Worm (Caenorhabditis elegans) whole organism, late embryonic: ENCODE results near the gene Y60A9.1.
A peak's percentile ranks its signal among the peaks of the same experiment; 100 is the strongest.

Experiments
- C38D4.7 ChIP-seq: fragments of 200-800 bp; sonication (Bioruptor generic); optimal IDR thresholded peaks from 2 replicates; lab custom pipeline; 2018; ENCODE audit warnings: mild to moderate bottlenecking, missing genetic modification characterization, moderate library complexity, missing compliant biosample characterization
- K02D7.2 ChIP-seq: sonication (generic microtip); optimal IDR thresholded peaks from 2 replicates; lab custom pipeline; 2017; ENCODE audit warnings: mild to moderate bottlenecking, missing genetic modification characterization, missing compliant biosample characterization
- T23F11.4 ChIP-seq: fragments of 200-800 bp; sonication (Bioruptor generic); optimal IDR thresholded peaks from 2 replicates; lab custom pipeline; 2018; ENCODE audit warnings: mild to moderate bottlenecking, missing genetic modification characterization, missing compliant biosample characterization
- ceh-14 ChIP-seq: sonication (generic microtip); optimal IDR thresholded peaks from 2 replicates; lab custom pipeline; 2016; ENCODE audit warnings: missing genotype, missing genetic modification characterization, missing compliant biosample characterization
- ceh-18 ChIP-seq: sonication (generic microtip); optimal IDR thresholded peaks from 2 replicates; lab custom pipeline; 2016; ENCODE audit warnings: missing genetic modification characterization, missing compliant biosample characterization
- ceh-2 ChIP-seq: sonication (generic microtip); optimal IDR thresholded peaks from 2 replicates; lab custom pipeline; 2016; ENCODE audit warnings: missing genotype, missing genetic modification characterization, missing compliant biosample characterization
- ceh-22 ChIP-seq: sonication (generic microtip); optimal IDR thresholded peaks from 2 replicates; lab custom pipeline; 2017; ENCODE audit warnings: missing biosample characterization, missing genetic modification characterization
- ceh-34 ChIP-seq: sonication (generic microtip); optimal IDR thresholded peaks from 2 replicates; lab custom pipeline; 2016; ENCODE audit warnings: mild to moderate bottlenecking, missing genetic modification characterization, missing compliant biosample characterization
- ceh-48 ChIP-seq: sonication (generic microtip); optimal IDR thresholded peaks from 2 replicates; lab custom pipeline; 2016; ENCODE audit warnings: missing genetic modification characterization, inconsistent platforms, missing compliant biosample characterization
- ceh-6 ChIP-seq: fragments of 200-800 bp; sonication (Bioruptor generic); optimal IDR thresholded peaks from 2 replicates; lab custom pipeline; 2018; ENCODE audit warnings: mild to moderate bottlenecking, missing genetic modification characterization, missing compliant biosample characterization
- dve-1 ChIP-seq: sonication (generic microtip); optimal IDR thresholded peaks from 2 replicates; lab custom pipeline; 2017; ENCODE audit warnings: antibody characterized with exemption, mild to moderate bottlenecking, missing genetic modification characterization, missing compliant biosample characterization
- elt-2 ChIP-seq: sonication (generic microtip); optimal IDR thresholded peaks from 2 replicates; lab custom pipeline; 2016; ENCODE audit warnings: missing genetic modification reagents, missing genetic modification characterization, missing compliant biosample characterization
- ets-4 ChIP-seq: sonication (generic microtip); optimal IDR thresholded peaks from 2 replicates; lab custom pipeline; 2016; ENCODE audit warnings: missing genetic modification characterization, missing compliant biosample characterization
- fkh-6 ChIP-seq: sonication (generic microtip); optimal IDR thresholded peaks from 2 replicates; lab custom pipeline; 2016; ENCODE audit warnings: missing genetic modification characterization, missing compliant biosample characterization
- hlh-13 ChIP-seq: fragments of 200-800 bp; sonication (Bioruptor generic); optimal IDR thresholded peaks from 2 replicates; lab custom pipeline; 2018; ENCODE audit warnings: mild to moderate bottlenecking, missing genetic modification characterization, missing compliant biosample characterization
- hlh-15 ChIP-seq: sonication (generic microtip); optimal IDR thresholded peaks from 2 replicates; lab custom pipeline; 2016; ENCODE audit warnings: missing genetic modification characterization, missing compliant biosample characterization
- hlh-30 ChIP-seq: sonication (generic microtip); optimal IDR thresholded peaks from 2 replicates; lab custom pipeline; 2017; ENCODE audit warnings: antibody characterized with exemption, missing genetic modification characterization, missing compliant biosample characterization; ENCODE audit not compliant: insufficient read depth
- hlh-8 ChIP-seq: sonication (generic microtip); optimal IDR thresholded peaks from 2 replicates; lab custom pipeline; 2016; ENCODE audit warnings: missing genotype, missing genetic modification characterization, missing compliant biosample characterization
- lin-11 ChIP-seq: fragments of 200-800 bp; sonication (Bioruptor generic); optimal IDR thresholded peaks from 2 replicates; lab custom pipeline; 2018; ENCODE audit warnings: mild to moderate bottlenecking, missing genetic modification characterization, missing compliant biosample characterization
- mec-3 ChIP-seq: sonication (generic microtip); optimal IDR thresholded peaks from 2 replicates; lab custom pipeline; 2016; ENCODE audit warnings: borderline replicate concordance, missing genetic modification characterization, missing compliant biosample characterization
- nfya-1 ChIP-seq: sonication (generic microtip); optimal IDR thresholded peaks from 2 replicates; lab custom pipeline; 2017; ENCODE audit warnings: missing genetic modification characterization, mild to moderate bottlenecking, missing compliant biosample characterization, antibody characterized with exemption, moderate library complexity
- nhr-11 ChIP-seq: fragments of 150-350 bp; optimal IDR thresholded peaks from 2 replicates; lab custom pipeline; 2014; ENCODE audit warnings: missing biosample characterization, missing genetic modification characterization
- nhr-232 ChIP-seq: sonication (generic microtip); optimal IDR thresholded peaks from 2 replicates; lab custom pipeline; 2016; ENCODE audit warnings: missing genetic modification characterization, missing compliant biosample characterization
- npax-4 ChIP-seq: sonication (generic microtip); optimal IDR thresholded peaks from 2 replicates; lab custom pipeline; 2016; ENCODE audit warnings: missing genetic modification characterization, missing compliant biosample characterization
- pqm-1 ChIP-seq: sonication (generic microtip); optimal IDR thresholded peaks from 2 replicates; lab custom pipeline; 2016; ENCODE audit warnings: missing genetic modification characterization, missing compliant biosample characterization
- sdc-2 ChIP-seq: sonication (generic microtip); optimal IDR thresholded peaks from 2 replicates; lab custom pipeline; 2016; ENCODE audit warnings: missing genotype, missing genetic modification characterization, missing compliant biosample characterization
- sox-2 ChIP-seq: fragments of 200-800 bp; sonication (Bioruptor generic); IDR thresholded peaks from 2 replicates; pipeline ENCODE4 v1.3.6; 2022; ENCODE audit warnings: missing genetic modification reagents, missing genetic modification characterization, missing compliant biosample characterization
- sox-4 ChIP-seq: sonication (generic microtip); optimal IDR thresholded peaks from 2 replicates; lab custom pipeline; 2017; ENCODE audit warnings: mild to moderate bottlenecking, missing genetic modification characterization, inconsistent platforms, missing compliant biosample characterization
- tbx-2 ChIP-seq: sonication (generic microtip); optimal IDR thresholded peaks from 2 replicates; lab custom pipeline; 2016; ENCODE audit warnings: missing genetic modification characterization, missing compliant biosample characterization
- tbx-7 ChIP-seq: sonication (generic microtip); optimal IDR thresholded peaks from 2 replicates; lab custom pipeline; 2016; ENCODE audit warnings: missing genotype, missing genetic modification characterization, missing compliant biosample characterization
- ttx-3 ChIP-seq: sonication (generic microtip); optimal IDR thresholded peaks from 2 replicates; lab custom pipeline; 2016; ENCODE audit warnings: missing genetic modification reagents, missing genetic modification characterization, missing compliant biosample characterization
- unc-42 ChIP-seq: sonication (generic microtip); optimal IDR thresholded peaks from 2 replicates; lab custom pipeline; 2016; ENCODE audit warnings: missing genotype, missing genetic modification characterization, missing compliant biosample characterization
- ztf-16 ChIP-seq: sonication (generic microtip); optimal IDR thresholded peaks from 2 replicates; lab custom pipeline; 2017; ENCODE audit warnings: missing genetic modification characterization, missing compliant biosample characterization

Y60A9.1 gene

ce11 chrX:14377169-14377568, 18.0 kb downstream of the Y60A9.1 start, which contains the start of gene Y60A9A.1:
TSS of gene Y60A9A.1 (minus strand) at chrX:14377269.
- no peak for TF ChIP-seq hlh-30
- TF ChIP-seq mec-3 (tag; lab: Kevin White, UChicago): no peak
- no peak for TF ChIP-seq hlh-13 (GFP tag; lab: Kevin White, UChicago)
- no peak for TF ChIP-seq ceh-6 (GFP tag; lab: Kevin White, UChicago)
- TF ChIP-seq ceh-14 (tag; lab: Kevin White, UChicago): no peak
- TF ChIP-seq pqm-1: no peak
- TF ChIP-seq fkh-6 (tag; lab: Kevin White, UChicago): no peak
- TF ChIP-seq tbx-7 (tag; lab: Kevin White, UChicago): no peak
- no peak for TF ChIP-seq ceh-48 (tag; lab: Kevin White, UChicago)
- TF ChIP-seq elt-2 (tag; lab: Kevin White, UChicago): no peak
- no peak for TF ChIP-seq sdc-2 (tag; lab: Kevin White, UChicago)
- TF ChIP-seq hlh-8 (tag; lab: Kevin White, UChicago): no peak

ce11 chrX:14370314-14370713, 24.9 kb downstream of the Y60A9.1 start, which contains the start of gene irk-3:
TSS of gene irk-3 (minus strand) at chrX:14370414.
- TF ChIP-seq sdc-2 (tag; lab: Kevin White, UChicago) (no peak), ets-4 (no peak)

ce11 chrX:14366081-14366480, 29.1 kb downstream of the Y60A9.1 start:
- no peak for TF ChIP-seq ceh-18 (tag; lab: Kevin White, UChicago)
- TF ChIP-seq lin-11: no peak
- no peak for TF ChIP-seq hlh-8 (tag; lab: Kevin White, UChicago)
- no peak for TF ChIP-seq hlh-15
- no peak for TF ChIP-seq mec-3 (tag; lab: Kevin White, UChicago)
- TF ChIP-seq tbx-7 (tag; lab: Kevin White, UChicago): no peak
- TF ChIP-seq tbx-2 (tag; lab: Kevin White, UChicago): no peak
- no peak for TF ChIP-seq nfya-1 (tag; lab: Kevin White, UChicago)

ce11 chrX:14359571-14359970, 35.6 kb downstream of the Y60A9.1 start:
- TF ChIP-seq npax-4 (tag; lab: Kevin White, UChicago): no peak
- TF ChIP-seq sox-2 (GFP tag; lab: Robert Waterston, UW): no peak
- no peak for TF ChIP-seq C38D4.7 (GFP tag; lab: Kevin White, UChicago)
- no peak for TF ChIP-seq ttx-3
- no peak for TF ChIP-seq ceh-18 (tag; lab: Kevin White, UChicago)
- TF ChIP-seq sdc-2 (tag; lab: Kevin White, UChicago): no peak
- no peak for TF ChIP-seq T23F11.4 (GFP tag; lab: Kevin White, UChicago)
- TF ChIP-seq dve-1 (tag; lab: Kevin White, UChicago): no peak
- TF ChIP-seq sox-4 (tag; lab: Kevin White, UChicago): no peak
- TF ChIP-seq ceh-2: no peak
- TF ChIP-seq ztf-16 (tag; lab: Kevin White, UChicago): no peak
- TF ChIP-seq ceh-34: no peak
- no peak for TF ChIP-seq nhr-232 (tag; lab: Kevin White, UChicago)
- no peak for TF ChIP-seq K02D7.2 (tag; lab: Kevin White, UChicago)
- TF ChIP-seq nfya-1 (tag; lab: Kevin White, UChicago): no peak

ce11 chrX:14356683-14357287, 38.4 kb downstream of the Y60A9.1 start:
- TF ChIP-seq nhr-11 (tag; lab: Kevin White, UChicago) (no peak), tbx-7 (tag; lab: Kevin White, UChicago) (no peak), unc-42 (tag; lab: Kevin White, UChicago) (peak; percentile 100), ceh-22 (no peak)
